Worm (Caenorhabditis elegans): ENCODE data around the gene C06E4.1.
"Not testable (repeated sequence)": the region's sequence is repeated elsewhere in the genome, so short reads cannot be mapped to it uniquely, and the experiment has no call there.

- TF ChIP-seq him-1, W03F9.2, dao-5 (tag; optimal IDR thresholded peaks at IDR 0.05): not testable (repeated sequence)
Measured at ce11 chrIV:7247243-7247642, 35.8 kb upstream of the C06E4.1 start, which contains the start of gene D2024.1.

All from whole organism, L4/young adult.